Worm (Caenorhabditis elegans): ENCODE results near the gene Y43F8B.20.

DNA sequence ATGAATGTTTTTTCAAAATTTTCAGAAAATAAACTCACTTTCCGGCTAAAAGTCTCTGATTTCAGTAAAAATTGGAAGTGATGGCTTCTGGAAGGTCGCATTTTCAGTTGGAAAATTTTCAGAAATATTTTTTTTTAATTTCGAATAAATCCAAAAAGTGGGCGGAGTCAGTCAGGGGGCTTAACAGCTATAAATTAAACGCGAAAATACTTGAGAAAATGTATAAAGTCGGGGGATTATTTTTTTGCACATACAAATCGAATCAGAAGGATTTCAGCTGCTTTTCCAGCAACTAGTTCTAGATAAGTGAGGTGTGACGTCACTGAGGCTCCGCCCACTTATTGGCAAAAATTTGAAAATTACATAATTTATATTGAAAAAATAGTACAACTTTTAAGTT lies 16.6 kb downstream of the Y43F8B.20 start, which contains the start of gene Y43F8B.2:
- TF ChIP-seq blmp-1 (tag; optimal IDR thresholded peaks at IDR 0.05) (no peak), unc-130 (tag; optimal IDR thresholded peaks at IDR 0.05) (no peak), lin-15B (tag; optimal IDR thresholded peaks at IDR 0.05) (no peak), efl-3 (GFP tag; optimal IDR thresholded peaks at IDR 0.05) (no peak), fos-1 (tag; optimal IDR thresholded peaks at IDR 0.05) (no peak), nhr-12 (tag; optimal IDR thresholded peaks at IDR 0.05) (no peak)

Measured in whole organism, L1 larva.